Worm (Caenorhabditis elegans) whole organism, L3 larva: Measurements from ENCODE around the gene K05F1.1.
A peak's percentile ranks its signal among the peaks of the same experiment; 100 is the strongest.

Source experiments
- ama-1 ChIP-seq: fragments of 150-350 bp; optimal IDR thresholded peaks from 2 replicates; lab custom pipeline; 2018
- ceh-82 ChIP-seq: fragments of 150-350 bp; optimal IDR thresholded peaks from 2 replicates; lab custom pipeline; 2014; ENCODE audit warnings: missing biosample characterization, missing genetic modification characterization
- elt-3 ChIP-seq, 3 experiments: fragments of 150-350 bp in 1 of 3; sonication (generic microtip) in 2 of 3; optimal IDR thresholded peaks; 2 replicates in 2 of 3; 4 replicates in 1 of 3; lab custom pipeline; 2014 to 2017; ENCODE audit warnings: missing biosample characterization in 3 of 3, missing genetic modification characterization in 3 of 3
- fkh-10 ChIP-seq: sonication (generic microtip); optimal IDR thresholded peaks from 2 replicates; lab custom pipeline; 2017; ENCODE audit warnings: missing biosample characterization, missing genetic modification reagents, missing genetic modification characterization
- nfya-1 ChIP-seq: sonication (generic microtip); optimal IDR thresholded peaks from 2 replicates; lab custom pipeline; 2017; ENCODE audit warnings: missing genetic modification characterization, mild to moderate bottlenecking, missing compliant biosample characterization, antibody characterized with exemption, moderate library complexity; ENCODE audit not compliant: insufficient read depth
- pha-4 ChIP-seq: fragments of 150-350 bp; optimal IDR thresholded peaks from 2 replicates; lab custom pipeline; 2014; ENCODE audit warnings: missing biosample characterization, missing genetic modification reagents, missing genetic modification characterization
- tbx-2 ChIP-seq: sonication (generic microtip); optimal IDR thresholded peaks from 2 replicates; lab custom pipeline; 2016; ENCODE audit warnings: mild to moderate bottlenecking, missing genetic modification characterization, missing compliant biosample characterization
- unc-62 ChIP-seq: fragments of 150-350 bp; sonication (generic microtip); optimal IDR thresholded peaks from 4 replicates; lab custom pipeline; 2014; ENCODE audit warnings: missing biosample characterization, missing genetic modification reagents, missing genetic modification characterization
- zag-1 ChIP-seq: fragments of 150-350 bp; optimal IDR thresholded peaks from 2 replicates; lab custom pipeline; 2014; ENCODE audit warnings: missing biosample characterization, missing genetic modification characterization

DNA sequence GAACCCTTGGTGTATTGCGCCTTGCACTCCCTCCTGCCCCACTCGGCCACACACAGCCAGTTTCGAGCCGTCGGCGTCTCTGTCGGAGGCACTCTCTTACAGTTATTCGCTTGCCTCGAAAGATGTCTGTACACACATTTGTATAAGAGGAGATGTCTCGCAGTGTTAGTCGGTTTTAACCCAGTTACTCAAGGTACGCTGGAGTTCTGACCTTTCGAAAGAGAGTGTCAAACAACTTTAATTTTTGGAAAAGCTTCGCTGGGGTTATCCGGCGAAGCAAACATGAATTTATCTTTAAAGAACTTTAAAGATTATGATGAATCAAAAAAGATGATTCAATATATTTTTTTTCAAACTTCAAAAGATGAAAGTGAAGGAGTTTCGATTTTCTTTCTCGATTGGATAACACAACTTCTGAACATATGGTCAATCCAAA lies 43.5 kb downstream of the K05F1.1 start:
- TF ChIP-seq nfya-1 (tag; lab: Kevin White, UChicago) = peak; percentile 99
- peak; percentile 99 for TF ChIP-seq pha-4 (tag; lab: Kevin White, UChicago)
- peak; percentile 95 for TF ChIP-seq zag-1
- TF ChIP-seq tbx-2 (tag; lab: Kevin White, UChicago) = peak; percentile 97
- peak; percentile 96 for TF ChIP-seq ceh-82
- TF ChIP-seq unc-62 (GFP tag; lab: Kevin White, UChicago) = peak; percentile 74
- TF ChIP-seq ama-1 (lab: Kevin White, UChicago) = peak; percentile 100
- peak; percentile 100 for TF ChIP-seq fkh-10 (GFP tag; lab: Kevin White, UChicago)
- TF ChIP-seq elt-3 (tag; optimal IDR thresholded peaks at IDR 0.05; lab: Kevin White, UChicago) = peak in 2 of 3 experiments; percentile 91 to 97
